Fruit fly (Drosophila melanogaster): ENCODE results near the gene Npc2b.

Npc2b gene

DNA sequence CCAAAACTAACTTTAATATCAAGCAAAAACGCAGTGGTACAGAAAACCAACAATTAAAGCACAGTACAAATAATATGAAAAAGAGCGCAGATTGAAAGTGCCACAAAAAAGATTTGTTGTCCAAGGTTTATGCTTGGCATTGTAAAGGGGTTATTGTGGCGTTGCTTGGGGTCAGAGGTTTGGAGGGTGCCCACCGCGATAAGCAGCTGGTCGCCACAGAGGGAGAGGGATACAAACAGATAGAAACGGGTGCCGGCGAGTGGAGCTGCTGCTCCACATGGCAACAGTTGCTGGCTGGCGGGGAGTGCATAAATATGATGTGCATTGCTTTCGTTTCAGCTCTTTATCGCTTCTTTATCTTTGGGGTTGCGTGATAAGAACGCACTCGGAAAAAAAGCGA, 28.9 kb upstream of the Npc2b start:
- TF ChIP-seq Abd-B (GFP tag; optimal IDR thresholded peaks at IDR 0.05), result no peak
- TF ChIP-seq sv (GFP tag; optimal IDR thresholded peaks at IDR 0.05), result no peak

- TF ChIP-seq Rel (GFP tag; optimal IDR thresholded peaks at IDR 0.05) (peak; percentile 99), Rel (tag; optimal IDR thresholded peaks at IDR 0.05) (peak; percentile 22), Myc (optimal IDR thresholded peaks at IDR 0.05) (no peak), foxo (GFP tag; optimal IDR thresholded peaks at IDR 0.05) (peak in 1 of 2 experiments; percentile 82), Dif (GFP tag; optimal IDR thresholded peaks at IDR 0.05; ENCODE audit: partially characterized antibody) (peak; percentile 30), CG32264 (GFP tag; optimal IDR thresholded peaks at IDR 0.05) (peak; percentile 65), CrebA (GFP tag; optimal IDR thresholded peaks at IDR 0.05; ENCODE audit: borderline replicate concordance) (peak; percentile 97), Hr83 (GFP tag; optimal IDR thresholded peaks at IDR 0.05; ENCODE audit: poor library complexity, severe bottlenecking) (peak; percentile 36), Sp1 (GFP tag; optimal IDR thresholded peaks at IDR 0.05) (peak; percentile 82), sage (GFP tag; optimal IDR thresholded peaks at IDR 0.05) (peak; percentile 83), psq (GFP tag; optimal IDR thresholded peaks at IDR 0.05) (peak; percentile 54), fru (GFP tag; optimal IDR thresholded peaks at IDR 0.05) (peak; percentile 64), Hnf4 (GFP tag; optimal IDR thresholded peaks at IDR 0.05) (peak; percentile 36), brk (GFP tag; optimal IDR thresholded peaks at IDR 0.05) (peak; percentile 73), CG9705 (GFP tag; optimal IDR thresholded peaks at IDR 0.05) (no peak), Dfd (GFP tag; optimal IDR thresholded peaks at IDR 0.05) (no peak), tai (GFP tag; optimal IDR thresholded peaks at IDR 0.05) (no peak), br (GFP tag; optimal IDR thresholded peaks at IDR 0.05) (peak; percentile 43), jim (GFP tag; optimal IDR thresholded peaks at IDR 0.05) (peak; percentile 12), dl (GFP tag; optimal IDR thresholded peaks at IDR 0.05; ENCODE audit: insufficient read depth in 1 of 2, partially characterized antibody in 2 of 2) (peak in 1 of 2 experiments; percentile 0)
These were observed 28.0 kb upstream of the Npc2b start for dm6 chr3R:14061049-14061987.

DNA sequence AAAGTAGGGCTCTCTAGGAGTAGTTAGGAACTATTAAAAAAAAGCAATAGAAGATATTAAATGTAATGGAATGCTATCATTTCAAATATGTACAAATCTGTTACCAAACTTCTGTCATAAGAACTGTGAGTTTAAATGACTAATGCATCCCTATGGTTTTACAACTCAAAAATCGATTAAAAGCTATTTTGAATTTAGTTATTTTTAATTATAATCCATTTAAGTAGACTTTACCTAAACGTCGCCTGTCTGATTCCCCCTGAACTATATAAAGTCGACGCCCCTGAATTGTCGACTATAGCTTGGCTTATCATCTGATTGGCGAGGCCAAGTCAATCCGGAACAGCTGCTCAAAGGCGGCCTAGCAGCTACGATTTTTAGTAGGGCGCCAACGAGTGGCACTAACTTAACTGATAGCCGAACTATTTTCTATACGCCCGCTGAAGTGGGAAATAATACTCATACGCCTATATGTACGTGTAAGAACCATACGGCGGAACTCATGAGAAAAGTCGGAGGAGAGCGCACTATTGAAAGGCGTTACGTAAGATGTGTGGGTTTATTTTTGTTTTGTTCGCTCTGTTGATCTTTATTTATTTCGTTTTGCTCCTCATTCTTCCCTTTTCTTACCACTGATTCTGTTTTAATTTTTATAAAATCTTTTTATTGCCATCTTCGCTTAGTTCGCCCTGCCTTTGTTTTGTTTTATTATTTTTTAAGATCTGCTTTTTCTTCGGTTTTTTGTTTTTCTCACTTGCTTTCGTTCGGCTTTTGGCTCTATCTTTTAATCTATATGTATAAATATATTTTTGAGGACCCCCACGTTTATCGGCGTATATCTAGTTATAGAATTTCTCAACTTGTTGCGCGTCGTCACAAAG, 27.1 kb upstream of the Npc2b start:
- TF ChIP-seq N (GFP tag; optimal IDR thresholded peaks at IDR 0.05) (no peak), ey (GFP tag; optimal IDR thresholded peaks at IDR 0.05) (peak; percentile 59), pan (optimal IDR thresholded peaks at IDR 0.05) (no peak), Vsx2 (GFP tag; optimal IDR thresholded peaks at IDR 0.05; ENCODE audit: partially characterized antibody) (no peak), woc (GFP tag; optimal IDR thresholded peaks at IDR 0.05) (no peak), h (GFP tag; optimal IDR thresholded peaks at IDR 0.05) (peak; percentile 68), Mio (GFP tag; optimal IDR thresholded peaks at IDR 0.05) (no peak), Sp1 (GFP tag; optimal IDR thresholded peaks at IDR 0.05) (peak; percentile 48), dmrt93B (GFP tag; optimal IDR thresholded peaks at IDR 0.05) (peak; percentile 51), fru (GFP tag; optimal IDR thresholded peaks at IDR 0.05) (peak; percentile 29), OdsH (GFP tag; optimal IDR thresholded peaks at IDR 0.05) (peak; percentile 51), Dif (GFP tag; optimal IDR thresholded peaks at IDR 0.05; ENCODE audit: partially characterized antibody) (no peak), psq (GFP tag; optimal IDR thresholded peaks at IDR 0.05) (no peak), tai (GFP tag; optimal IDR thresholded peaks at IDR 0.05) (peak; percentile 28), HLH106 (tag; optimal IDR thresholded peaks at IDR 0.05) (peak; percentile 71), Hr83 (GFP tag; optimal IDR thresholded peaks at IDR 0.05; ENCODE audit: poor library complexity, severe bottlenecking) (no peak), Abd-B (GFP tag; optimal IDR thresholded peaks at IDR 0.05) (no peak), Hr78 (GFP tag; optimal IDR thresholded peaks at IDR 0.05) (no peak), br (GFP tag; optimal IDR thresholded peaks at IDR 0.05) (peak; percentile 22), foxo (GFP tag; optimal IDR thresholded peaks at IDR 0.05) (peak; percentile 25 to 65), rgr (GFP tag; optimal IDR thresholded peaks at IDR 0.05) (peak; percentile 56), GATAd (GFP tag; optimal IDR thresholded peaks at IDR 0.05) (no peak), CG9705 (GFP tag; optimal IDR thresholded peaks at IDR 0.05) (no peak)

All from whole organism, wandering third instar larva.